Worm (Caenorhabditis elegans): ENCODE results near the gene C29F9.5.

The C29F9.5 gene

ce11 chrIII:132118-132517, 14.8 kb downstream of the C29F9.5 start, which contains the start of gene pals-22:
pals-22 (plus strand) TSS chrIII:132418.
- no peak for TF ChIP-seq nhr-76 (tag; optimal IDR thresholded peaks at IDR 0.05)
- no peak for TF ChIP-seq nhr-2 (tag; optimal IDR thresholded peaks at IDR 0.05)
- TF ChIP-seq nhr-237 (tag; optimal IDR thresholded peaks at IDR 0.05) = no peak
- TF ChIP-seq nhr-28 (tag; optimal IDR thresholded peaks at IDR 0.05) = no peak
- no peak for TF ChIP-seq nhr-12 (tag; optimal IDR thresholded peaks at IDR 0.05)

- TF ChIP-seq mab-5 (tag; optimal IDR thresholded peaks at IDR 0.05) (no peak), pha-4 (tag; optimal IDR thresholded peaks at IDR 0.05) (no peak), tbx-8 (GFP tag; optimal IDR thresholded peaks at IDR 0.05) (no peak), ham-2 (GFP tag; optimal IDR thresholded peaks at IDR 0.05) (no peak), sptf-1 (tag; optimal IDR thresholded peaks at IDR 0.05) (no peak), ceh-39 (tag; optimal IDR thresholded peaks at IDR 0.05) (no peak), ztf-11 (tag; optimal IDR thresholded peaks at IDR 0.05) (no peak), snpc-4 (tag; optimal IDR thresholded peaks at IDR 0.05) (no peak), ceh-43 (GFP tag; optimal IDR thresholded peaks at IDR 0.05) (no peak), cnd-1 (tag; optimal IDR thresholded peaks at IDR 0.05) (no peak), unc-120 (tag; optimal IDR thresholded peaks at IDR 0.05; ENCODE audit: poor library complexity, severe bottlenecking) (no peak), elt-1 (tag; optimal IDR thresholded peaks at IDR 0.05; ENCODE audit: borderline replicate concordance, insufficient read depth) (no peak), lin-13 (tag; optimal IDR thresholded peaks at IDR 0.05) (no peak), mep-1 (tag; optimal IDR thresholded peaks at IDR 0.05) (no peak), lin-32 (GFP tag; optimal IDR thresholded peaks at IDR 0.05) (no peak), nhr-237 (tag; optimal IDR thresholded peaks at IDR 0.05) (no peak), nhr-28 (tag; optimal IDR thresholded peaks at IDR 0.05) (no peak)
Observed at ce11 chrIII:134194-134593, 16.9 kb downstream of the C29F9.5 start, which contains the start of gene pals-25. pals-25 (plus strand) TSS chrIII:134494.

- TF ChIP-seq ceh-39 (tag; optimal IDR thresholded peaks at IDR 0.05) = no peak
- TF ChIP-seq nhr-76 (tag; optimal IDR thresholded peaks at IDR 0.05) = no peak
- no peak for TF ChIP-seq cnd-1 (tag; optimal IDR thresholded peaks at IDR 0.05)
Observed at ce11 chrIII:140904-141303, 23.6 kb downstream of the C29F9.5 start, which contains the start of gene fbxb-81. fbxb-81 (minus strand) TSS chrIII:141217.

ce11 chrIII:143121-143520, 25.8 kb downstream of the C29F9.5 start, which contains the start of gene fbxb-82:
fbxb-82 (minus strand) TSS chrIII:143221.
- TF ChIP-seq unc-62 (GFP tag; optimal IDR thresholded peaks at IDR 0.05) = no peak
- no peak for TF ChIP-seq nhr-12 (tag; optimal IDR thresholded peaks at IDR 0.05)
- no peak for TF ChIP-seq lin-32 (GFP tag; optimal IDR thresholded peaks at IDR 0.05)
- TF ChIP-seq cnd-1 (tag; optimal IDR thresholded peaks at IDR 0.05) = no peak
- no peak for TF ChIP-seq sptf-1 (tag; optimal IDR thresholded peaks at IDR 0.05)

- no peak for TF ChIP-seq nhr-12 (tag; optimal IDR thresholded peaks at IDR 0.05)
- no peak for TF ChIP-seq ham-2 (GFP tag; optimal IDR thresholded peaks at IDR 0.05)
- no peak for TF ChIP-seq ceh-83 (GFP tag; optimal IDR thresholded peaks at IDR 0.05)
- no peak for TF ChIP-seq ztf-11 (tag; optimal IDR thresholded peaks at IDR 0.05)
- no peak for TF ChIP-seq elt-1 (tag; optimal IDR thresholded peaks at IDR 0.05; ENCODE audit: borderline replicate concordance, insufficient read depth)
- no peak for TF ChIP-seq elt-3 (tag; optimal IDR thresholded peaks at IDR 0.05)
Observed at ce11 chrIII:145078-145477, 27.8 kb downstream of the C29F9.5 start, which contains the start of the genes T17A3.12 and fbxb-83. T17A3.12 (minus strand) TSS chrIII:145178. fbxb-83 (minus strand) TSS chrIII:145211.

ce11 chrIII:146369-146768, 29.1 kb downstream of the C29F9.5 start, which contains the start of gene fbxb-84:
fbxb-84 (minus strand) TSS chrIII:146469.
- TF ChIP-seq unc-120 (tag; optimal IDR thresholded peaks at IDR 0.05; ENCODE audit: poor library complexity, severe bottlenecking) = no peak
- TF ChIP-seq unc-62 (GFP tag; optimal IDR thresholded peaks at IDR 0.05) = no peak
- no peak for TF ChIP-seq bed-3 (GFP tag; optimal IDR thresholded peaks at IDR 0.05)
- no peak for TF ChIP-seq lin-32 (GFP tag; optimal IDR thresholded peaks at IDR 0.05)
- no peak for TF ChIP-seq drap-1 (GFP tag; optimal IDR thresholded peaks at IDR 0.05)
- TF ChIP-seq ceh-43 (GFP tag; optimal IDR thresholded peaks at IDR 0.05) = no peak
- no peak for TF ChIP-seq mep-1 (tag; optimal IDR thresholded peaks at IDR 0.05)
- TF ChIP-seq ceh-83 (GFP tag; optimal IDR thresholded peaks at IDR 0.05) = no peak
- no peak for TF ChIP-seq ham-2 (GFP tag; optimal IDR thresholded peaks at IDR 0.05)
- no peak for TF ChIP-seq snpc-4 (tag; optimal IDR thresholded peaks at IDR 0.05)
- TF ChIP-seq ces-1 (GFP tag; optimal IDR thresholded peaks at IDR 0.05) = no peak
- no peak for TF ChIP-seq nhr-237 (tag; optimal IDR thresholded peaks at IDR 0.05)
- TF ChIP-seq hlh-1 (tag; optimal IDR thresholded peaks at IDR 0.05) = no peak
- no peak for TF ChIP-seq nhr-2 (tag; optimal IDR thresholded peaks at IDR 0.05)
- TF ChIP-seq mls-2 (tag; optimal IDR thresholded peaks at IDR 0.05) = no peak
- TF ChIP-seq blmp-1 (tag; optimal IDR thresholded peaks at IDR 0.05) = no peak
- no peak for TF ChIP-seq elt-3 (tag; optimal IDR thresholded peaks at IDR 0.05)

Measured in whole organism, mixed stage, embryonic.